Fruit fly (Drosophila melanogaster): ENCODE measurements around the gene Grip91.

The Grip91 gene

dm6 chrX:13764397-13765119, 20.1 kb upstream of the Grip91 start:
- peak; percentile 48 for TF ChIP-seq noc (tag; optimal IDR thresholded peaks at IDR 0.05)

- TF ChIP-seq noc (tag; optimal IDR thresholded peaks at IDR 0.05) = peak; percentile 14
Observed at dm6 chrX:13762372-13762883, 17.9 kb upstream of the Grip91 start, which contains the start of gene rdgB. Gene rdgB (plus strand): TSS chrX:13762752.

dm6 chrX:13761762-13762371, 17.4 kb upstream of the Grip91 start:
- TF ChIP-seq noc (tag; optimal IDR thresholded peaks at IDR 0.05) = no peak

- no peak for TF ChIP-seq noc (tag; optimal IDR thresholded peaks at IDR 0.05)
Observed at dm6 chrX:13758989-13759549, 14.6 kb upstream of the Grip91 start, which contains the start of gene Yp3. Gene Yp3 (plus strand): TSS chrX:13759546.

- TF ChIP-seq noc (tag; optimal IDR thresholded peaks at IDR 0.05) = peak; percentile 38
Observed at dm6 chrX:13756776-13757312, 12.4 kb upstream of the Grip91 start, which contains the start of the genes CG32625 and Rtc1. Gene CG32625 (minus strand): TSS chrX:13756826. Gene Rtc1 (plus strand): TSS chrX:13757179.

dm6 chrX:13755152-13755557, 10.7 kb upstream of the Grip91 start, which contains the start of gene Pdcd4:
Gene Pdcd4 (minus strand): TSS chrX:13755406.
- TF ChIP-seq noc (tag; optimal IDR thresholded peaks at IDR 0.05) = no peak

- TF ChIP-seq noc (tag; optimal IDR thresholded peaks at IDR 0.05) = no peak
Observed at dm6 chrX:13754476-13754875, 10.0 kb upstream of the Grip91 start.

- no peak for TF ChIP-seq noc (tag; optimal IDR thresholded peaks at IDR 0.05)
Observed at dm6 chrX:13753775-13754174, 9.3 kb upstream of the Grip91 start.

- no peak for TF ChIP-seq noc (tag; optimal IDR thresholded peaks at IDR 0.05)
Observed at dm6 chrX:13753101-13753758, 8.7 kb upstream of the Grip91 start.

- TF ChIP-seq noc (tag; optimal IDR thresholded peaks at IDR 0.05) = no peak
Observed at dm6 chrX:13752543-13753046, 8.1 kb upstream of the Grip91 start.

- no peak for TF ChIP-seq noc (tag; optimal IDR thresholded peaks at IDR 0.05)
Observed at dm6 chrX:13749873-13750241, 5.4 kb upstream of the Grip91 start.

- TF ChIP-seq noc (tag; optimal IDR thresholded peaks at IDR 0.05) = peak; percentile 82
Observed at dm6 chrX:13748906-13749872, 4.7 kb upstream of the Grip91 start.

- TF ChIP-seq noc (tag; optimal IDR thresholded peaks at IDR 0.05) = no peak
Observed at dm6 chrX:13747635-13748467, 3.4 kb upstream of the Grip91 start.

- no peak for TF ChIP-seq noc (tag; optimal IDR thresholded peaks at IDR 0.05)
Observed at dm6 chrX:13747052-13747451, 2.6 kb upstream of the Grip91 start.
